Worm (Caenorhabditis elegans) whole organism, L4 larva: ENCODE measurements around the gene C30H6.8.

Source experiments
- D1046.2 ChIP-seq: fragments of 200-800 bp; sonication (Bioruptor generic); IDR thresholded peaks from 2 replicates; pipeline ENCODE4 v1.3.6; 2022; ENCODE audit warnings: missing genetic modification characterization, missing compliant biosample characterization
- F26F4.8 ChIP-seq: fragments of 200-800 bp; sonication (Bioruptor generic); conservative IDR thresholded peaks from 2 replicates; pipeline ENCODE4 v1.3.6; 2022; ENCODE audit warnings: missing genetic modification characterization, missing compliant biosample characterization
- T20F7.1 ChIP-seq: fragments of 200-800 bp; sonication (Bioruptor generic); optimal IDR thresholded peaks from 2 replicates; lab custom pipeline; 2018; ENCODE audit warnings: mild to moderate bottlenecking, missing genetic modification characterization, missing compliant biosample characterization
- ZK337.2 ChIP-seq: fragments of 200-800 bp; sonication (Bioruptor generic); IDR thresholded peaks from 2 replicates; pipeline ENCODE4 v1.3.6; 2022; ENCODE audit warnings: missing genetic modification reagents, missing genetic modification characterization, missing compliant biosample characterization
- ZK546.5 ChIP-seq, 2 experiments: sonication (generic microtip); optimal IDR thresholded peaks; 2 replicates each; lab custom pipeline; 2017; ENCODE audit warnings: missing biosample characterization in 2 of 2, missing genetic modification characterization in 2 of 2
- aha-1 ChIP-seq: fragments of 150-350 bp; peaks from one replicate; lab custom pipeline; 2014; ENCODE audit warnings: missing biosample characterization, missing genetic modification characterization
- arid-1 ChIP-seq: fragments of 200-800 bp; sonication (Bioruptor generic); conservative IDR thresholded peaks from 2 replicates; pipeline ENCODE4 v1.3.6; 2022; ENCODE audit warnings: missing genetic modification reagents, missing genetic modification characterization, missing compliant biosample characterization
- attf-4 ChIP-seq: sonication (generic microtip); optimal IDR thresholded peaks from 3 replicates; lab custom pipeline; 2017; ENCODE audit warnings: missing biosample characterization, missing genetic modification characterization
- ceh-20 ChIP-seq: fragments of 200-800 bp; sonication (Bioruptor generic); IDR thresholded peaks from 2 replicates; pipeline ENCODE4 v1.3.6; 2022; ENCODE audit warnings: missing genetic modification reagents, missing genetic modification characterization, missing compliant biosample characterization
- ceh-32 ChIP-seq: sonication (generic microtip); optimal IDR thresholded peaks from 2 replicates; lab custom pipeline; 2016; ENCODE audit warnings: mild to moderate bottlenecking, missing genetic modification characterization, missing compliant biosample characterization; ENCODE audit not compliant: poor library complexity
- ceh-62 ChIP-seq: sonication (generic microtip); optimal IDR thresholded peaks from 2 replicates; lab custom pipeline; 2017; ENCODE audit warnings: missing biosample characterization, missing genetic modification characterization
- daf-12 ChIP-seq: fragments of 150-350 bp; optimal IDR thresholded peaks from 2 replicates; lab custom pipeline; 2014; ENCODE audit warnings: missing biosample characterization, missing genetic modification reagents, missing genetic modification characterization
- dmd-6 ChIP-seq: fragments of 200-800 bp; sonication (Bioruptor generic); IDR thresholded peaks from 2 replicates; pipeline ENCODE4 v1.3.6; 2022; ENCODE audit warnings: missing genetic modification reagents, missing genetic modification characterization, missing compliant biosample characterization
- dmd-9 ChIP-seq: fragments of 200-800 bp; sonication (Bioruptor generic); IDR thresholded peaks from 2 replicates; pipeline ENCODE4 v1.3.6; 2022; ENCODE audit warnings: missing genetic modification reagents, missing genetic modification characterization, missing compliant biosample characterization
- dpl-1 ChIP-seq: fragments of 150-350 bp; optimal IDR thresholded peaks from 2 replicates; lab custom pipeline; 2014; ENCODE audit warnings: missing biosample characterization, missing genetic modification reagents, missing genetic modification characterization
- duxl-1 ChIP-seq: sonication (generic microtip); optimal IDR thresholded peaks from 2 replicates; lab custom pipeline; 2016; ENCODE audit warnings: mild to moderate bottlenecking, missing genetic modification characterization, moderate library complexity, missing compliant biosample characterization; ENCODE audit not compliant: poor library complexity
- fkh-10 ChIP-seq: fragments of 150-350 bp; optimal IDR thresholded peaks from 2 replicates; lab custom pipeline; 2014; ENCODE audit warnings: missing biosample characterization, missing genetic modification reagents, missing genetic modification characterization
- gei-8 ChIP-seq: fragments of 200-800 bp; sonication (Bioruptor generic); optimal IDR thresholded peaks from 2 replicates; lab custom pipeline; 2018; ENCODE audit warnings: mild to moderate bottlenecking, missing genetic modification characterization, missing compliant biosample characterization
- hlh-11 ChIP-seq: fragments of 200-800 bp; sonication (Bioruptor generic); optimal IDR thresholded peaks from 2 replicates; lab custom pipeline; 2018; ENCODE audit warnings: mild to moderate bottlenecking, missing genetic modification characterization, missing compliant biosample characterization
- hlh-30 ChIP-seq: sonication (generic microtip); optimal IDR thresholded peaks from 2 replicates; lab custom pipeline; 2017; ENCODE audit warnings: antibody characterized with exemption, mild to moderate bottlenecking, missing genetic modification characterization, missing compliant biosample characterization; ENCODE audit not compliant: insufficient read depth
- lin-1 ChIP-seq: fragments of 200-800 bp; sonication (Bioruptor generic); IDR thresholded peaks from 2 replicates; pipeline ENCODE4 v1.3.6; 2022; ENCODE audit warnings: missing genetic modification reagents, missing genetic modification characterization, missing compliant biosample characterization
- lin-38 ChIP-seq: fragments of 200-800 bp; sonication (Bioruptor generic); IDR thresholded peaks from 2 replicates; pipeline ENCODE4 v1.3.6; 2022; ENCODE audit warnings: missing genetic modification reagents, missing genetic modification characterization, missing compliant biosample characterization
- lsy-2 ChIP-seq, 2 experiments: fragments of 150-350 bp in 1 of 2; sonication (generic microtip) in 1 of 2; optimal IDR thresholded peaks; 2 replicates each; lab custom pipeline; 2014 to 2017; ENCODE audit warnings: missing biosample characterization in 2 of 2, missing genetic modification characterization in 2 of 2
- mes-2 ChIP-seq: sonication (generic microtip); optimal IDR thresholded peaks from 2 replicates; lab custom pipeline; 2016; ENCODE audit warnings: missing genotype, mild to moderate bottlenecking, missing genetic modification characterization, missing compliant biosample characterization; ENCODE audit not compliant: poor library complexity, severe bottlenecking
- nhr-10 ChIP-seq: fragments of 150-350 bp; optimal IDR thresholded peaks from 2 replicates; lab custom pipeline; 2014; ENCODE audit warnings: missing biosample characterization, missing genetic modification characterization
- nhr-102 ChIP-seq: sonication (generic microtip); optimal IDR thresholded peaks from 2 replicates; lab custom pipeline; 2016; ENCODE audit warnings: mild to moderate bottlenecking, missing genetic modification characterization, moderate library complexity, missing compliant biosample characterization
- nhr-11 ChIP-seq: fragments of 150-350 bp; optimal IDR thresholded peaks from 2 replicates; lab custom pipeline; 2014; ENCODE audit warnings: missing biosample characterization, missing genetic modification characterization
- nhr-237 ChIP-seq: sonication (generic microtip); optimal IDR thresholded peaks from 2 replicates; lab custom pipeline; 2017; ENCODE audit warnings: missing biosample characterization, missing genetic modification characterization
- nhr-25 ChIP-seq: sonication (generic microtip); optimal IDR thresholded peaks from 2 replicates; lab custom pipeline; 2017; ENCODE audit warnings: missing genetic modification characterization, mild to moderate bottlenecking, missing compliant biosample characterization, antibody characterized with exemption, moderate library complexity, borderline replicate concordance; ENCODE audit not compliant: insufficient read depth
- nhr-28 ChIP-seq: fragments of 150-350 bp; optimal IDR thresholded peaks from 2 replicates; lab custom pipeline; 2014; ENCODE audit warnings: missing biosample characterization, missing genetic modification characterization
- nhr-41 ChIP-seq: fragments of 200-800 bp; sonication (Bioruptor generic); IDR thresholded peaks from 2 replicates; pipeline ENCODE4 v1.3.6; 2022; ENCODE audit warnings: missing genetic modification reagents, missing genetic modification characterization, missing compliant biosample characterization
- nhr-42 ChIP-seq: fragments of 200-800 bp; sonication (Bioruptor generic); IDR thresholded peaks from 2 replicates; pipeline ENCODE4 v1.3.6; 2022; ENCODE audit warnings: missing genetic modification characterization, missing compliant biosample characterization
- nhr-6 ChIP-seq: fragments of 150-350 bp; optimal IDR thresholded peaks from 2 replicates; lab custom pipeline; 2014; ENCODE audit warnings: missing biosample characterization, missing genetic modification characterization
- nhr-76 ChIP-seq: fragments of 150-350 bp; optimal IDR thresholded peaks from 2 replicates; lab custom pipeline; 2014; ENCODE audit warnings: missing biosample characterization, missing genetic modification characterization
- nhr-77 ChIP-seq: fragments of 150-350 bp; optimal IDR thresholded peaks from 2 replicates; lab custom pipeline; 2014; ENCODE audit warnings: missing biosample characterization, missing genetic modification characterization
- pha-4 ChIP-seq, 2 experiments: fragments of 150-350 bp in 1 of 2; fragments of 200-800 bp in 1 of 2; sonication (Bioruptor generic) in 1 of 2; IDR thresholded peaks in 1 of 2; optimal IDR thresholded peaks in 1 of 2; 2 replicates each; pipeline versions ENCODE4 v1.3.6 to Lab custom; 2014 to 2022; ENCODE audit warnings: missing genetic modification characterization in 2 of 2, missing genetic modification reagents in 2 of 2, missing biosample characterization in 1 of 2, missing compliant biosample characterization in 1 of 2
- php-3 ChIP-seq: fragments of 200-800 bp; sonication (Bioruptor generic); IDR thresholded peaks from 2 replicates; pipeline ENCODE4 v1.3.6; 2022; ENCODE audit warnings: missing genetic modification reagents, missing genetic modification characterization, missing compliant biosample characterization
- pqm-1 ChIP-seq: sonication (generic microtip); optimal IDR thresholded peaks from 2 replicates; lab custom pipeline; 2017; ENCODE audit warnings: missing biosample characterization, missing genetic modification characterization
- sdz-12 ChIP-seq: fragments of 200-800 bp; sonication (Bioruptor generic); optimal IDR thresholded peaks from 2 replicates; lab custom pipeline; 2018; ENCODE audit warnings: mild to moderate bottlenecking, missing genetic modification characterization, missing compliant biosample characterization
- set-16 ChIP-seq: fragments of 200-800 bp; sonication (Bioruptor generic); IDR thresholded peaks from 2 replicates; pipeline ENCODE4 v1.3.6; 2022; ENCODE audit warnings: missing genetic modification reagents, missing genetic modification characterization, missing compliant biosample characterization
- tag-97 ChIP-seq: fragments of 200-800 bp; sonication (Bioruptor generic); IDR thresholded peaks from 2 replicates; pipeline ENCODE4 v1.3.6; 2022; ENCODE audit warnings: missing genetic modification characterization, missing compliant biosample characterization
- unc-62 ChIP-seq, 3 experiments: fragments of 150-350 bp in 1 of 3; sonication (generic microtip); optimal IDR thresholded peaks in 2 of 3; peaks in 1 of 3; 1 replicate in 1 of 3; 2 replicates in 2 of 3; lab custom pipeline; 2014 to 2017; ENCODE audit warnings: missing biosample characterization in 3 of 3, missing genetic modification characterization in 3 of 3, missing genetic modification reagents in 3 of 3, missing genotype in 1 of 3
- zip-11 ChIP-seq: fragments of 200-800 bp; sonication (Bioruptor generic); IDR thresholded peaks from 2 replicates; pipeline ENCODE4 v1.3.6; 2022; ENCODE audit warnings: missing genetic modification characterization, missing compliant biosample characterization
- ztf-11 ChIP-seq: fragments of 150-350 bp; optimal IDR thresholded peaks from 2 replicates; lab custom pipeline; 2014; ENCODE audit warnings: missing biosample characterization, missing genetic modification characterization

C30H6.8 gene

DNA sequence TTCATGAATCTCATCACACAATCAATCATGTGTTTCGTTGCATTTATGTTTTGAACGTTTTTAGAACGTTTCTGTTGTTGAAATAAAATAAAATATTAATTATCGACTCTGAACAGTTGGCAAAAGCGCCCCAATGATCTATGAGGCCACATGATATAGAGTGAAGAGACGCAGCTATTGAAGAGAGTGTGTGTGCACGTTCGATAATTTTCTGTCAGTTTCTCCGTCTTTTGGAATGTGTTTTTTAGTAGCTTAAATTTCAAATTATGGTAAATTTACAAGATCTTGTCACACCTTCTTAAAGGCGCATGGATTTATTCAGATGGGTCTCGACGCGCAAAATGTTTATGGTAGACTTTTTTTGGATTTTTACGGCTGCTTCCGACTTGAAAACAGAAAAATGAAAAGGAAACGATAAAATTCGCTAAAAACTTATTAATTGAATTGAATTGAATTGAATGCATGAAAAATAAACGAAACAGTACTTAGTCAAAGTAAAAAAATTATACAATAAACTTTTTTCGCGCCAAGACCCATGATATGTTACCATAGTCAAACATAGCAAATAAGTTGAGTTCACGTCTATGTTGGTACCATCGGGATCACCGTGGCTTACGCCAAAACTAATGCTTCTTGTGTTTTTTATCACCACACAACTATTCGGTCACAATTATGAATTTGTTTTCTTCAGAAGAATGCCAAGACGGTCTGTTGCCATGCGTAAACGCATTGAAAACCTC lies 48.4 kb upstream of the C30H6.8 start, which contains the start of gene C49C3.15 (continued):
- no peak for TF ChIP-seq nhr-6 (tag; lab: Kevin White, UChicago)
- no peak for TF ChIP-seq fkh-10
- no peak for TF ChIP-seq dmd-9 (GFP tag; lab: Robert Waterston, UW)
- no peak for TF ChIP-seq set-16 (GFP tag; lab: Robert Waterston, UW)
- TF ChIP-seq ceh-20 (GFP tag; lab: Robert Waterston, UW) = no peak
- no peak for TF ChIP-seq nhr-76 (tag; lab: Kevin White, UChicago)
- no peak for TF ChIP-seq duxl-1
- TF ChIP-seq php-3 (GFP tag; lab: Robert Waterston, UW) = no peak

DNA sequence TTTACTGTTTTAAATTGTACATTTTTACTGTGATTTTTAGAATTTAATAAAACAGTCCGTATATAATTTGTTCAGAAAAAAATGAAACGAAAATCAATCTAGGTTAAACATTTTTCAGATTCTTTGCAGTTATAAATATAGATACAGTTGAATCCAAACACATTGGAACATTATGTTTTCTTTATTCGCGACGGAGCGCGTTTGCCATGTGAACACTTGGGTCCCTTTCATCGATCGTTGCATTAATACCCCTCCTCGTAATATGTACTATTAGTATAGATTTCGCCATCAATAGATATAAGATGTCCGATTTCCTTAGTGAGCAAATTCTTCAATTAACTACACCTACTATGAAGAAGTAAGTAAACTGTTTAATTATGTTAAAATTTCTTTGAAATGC lies 47.1 kb upstream of the C30H6.8 start, which contains the start of gene C49C3.8:
Gene C49C3.8, plus strand, starts transcription at position 173 of the 400 bp plus-strand sequence.
- TF ChIP-seq T20F7.1 (GFP tag; lab: Kevin White, UChicago) = no peak
- TF ChIP-seq lsy-2 (tag; optimal IDR thresholded peaks at IDR 0.05; lab: Kevin White, UChicago) = peak in 1 of 2 experiments; percentile 51
- peak; percentile 79 for TF ChIP-seq aha-1 (tag; lab: Kevin White, UChicago)
- TF ChIP-seq mes-2 (tag; lab: Kevin White, UChicago) = peak; percentile 27
- no peak for TF ChIP-seq dmd-6
- peak; percentile 40 for TF ChIP-seq lin-38 (GFP tag; lab: Robert Waterston, UW)
- TF ChIP-seq, all 104 proteins: peak for 4

DNA sequence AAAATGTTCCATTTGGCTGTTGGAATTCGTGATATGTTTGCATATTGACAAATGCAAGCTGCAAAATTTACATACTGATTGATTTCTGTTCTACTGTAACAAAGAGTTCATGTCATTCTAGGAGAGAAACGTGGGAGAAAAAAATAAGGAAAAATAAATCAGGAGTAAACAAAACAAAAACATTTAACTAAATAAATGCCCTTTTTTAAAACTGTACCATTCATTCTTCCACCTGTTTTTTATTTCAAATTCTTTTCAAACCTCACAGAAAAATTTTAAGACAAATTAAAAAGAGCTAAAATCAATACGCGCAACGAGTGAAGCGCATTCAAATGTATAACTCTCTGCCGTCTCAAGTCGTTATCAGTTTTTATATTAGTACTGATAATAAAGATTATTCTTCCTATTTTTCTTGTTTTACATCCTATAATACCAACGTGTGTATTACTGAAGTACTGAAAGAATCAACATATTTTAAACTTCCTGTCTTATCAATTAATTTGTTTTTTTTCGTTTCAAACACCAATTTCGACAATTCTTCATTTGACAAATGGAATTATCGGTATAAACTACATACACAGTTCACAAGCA lies 43.1 kb upstream of the C30H6.8 start, which contains the start of gene C49C3.10:
Gene C49C3.10, minus strand, starts transcription at position 51 of the 591 bp plus-strand sequence.
- TF ChIP-seq nhr-237 (tag; lab: Kevin White, UChicago) (no peak), nhr-76 (tag; lab: Kevin White, UChicago) (no peak), nhr-41 (GFP tag; lab: Robert Waterston, UW) (no peak), nhr-28 (tag; lab: Kevin White, UChicago) (peak; percentile 73), pqm-1 (peak; percentile 72), ZK546.5 (tag; optimal IDR thresholded peaks at IDR 0.05; lab: Kevin White, UChicago) (no peak), hlh-11 (peak; percentile 54), arid-1 (no peak), unc-62 (GFP tag; optimal IDR thresholded peaks at IDR 0.05 in 1 of 2; lab: Kevin White, UChicago) (peak in 1 of 2 experiments; percentile 20), unc-62 (tag; optimal IDR thresholded peaks at IDR 0.05; lab: Kevin White, UChicago) (no peak), ceh-62 (no peak), hlh-30 (tag; lab: Kevin White, UChicago) (no peak), nhr-102 (tag; lab: Kevin White, UChicago) (no peak), daf-12 (tag; lab: Kevin White, UChicago) (no peak), tag-97 (GFP tag; lab: Robert Waterston, UW) (no peak), D1046.2 (GFP tag; lab: Robert Waterston, UW) (no peak), nhr-77 (tag; lab: Kevin White, UChicago) (peak; percentile 79), aha-1 (tag; lab: Kevin White, UChicago) (no peak), nhr-10 (tag; lab: Kevin White, UChicago) (no peak), attf-4 (tag; lab: Kevin White, UChicago) (no peak), pha-4 (GFP tag; IDR thresholded peaks at IDR 0.05; lab: Robert Waterston, UW) (no peak), pha-4 (tag; optimal IDR thresholded peaks at IDR 0.05; lab: Kevin White, UChicago) (no peak), sdz-12 (no peak), nhr-6 (tag; lab: Kevin White, UChicago) (no peak), ceh-32 (tag; lab: Kevin White, UChicago) (no peak), zip-11 (no peak), nhr-11 (no peak), F26F4.8 (GFP tag; lab: Robert Waterston, UW) (no peak), T20F7.1 (GFP tag; lab: Kevin White, UChicago) (no peak), lin-1 (GFP tag; lab: Robert Waterston, UW) (no peak), nhr-42 (GFP tag; lab: Robert Waterston, UW) (no peak), gei-8 (no peak), ZK337.2 (GFP tag; lab: Robert Waterston, UW) (no peak), dpl-1 (no peak), ztf-11 (no peak), dmd-6 (peak; percentile 46), nhr-25 (no peak)
